Fruit fly (Drosophila melanogaster) whole organism, adult: ENCODE results near the gene CG15046.

Experiments used
- CG11617 ChIP-seq: fragments of 200-800 bp; sonication (Bioruptor generic); optimal IDR thresholded peaks from 2 replicates; lab custom pipeline; 2017; ENCODE audit warnings: mild to moderate bottlenecking, missing biosample characterization, missing genetic modification reagents, missing genetic modification characterization
- CG12768 ChIP-seq: fragments of 200-800 bp; sonication (Bioruptor generic); optimal IDR thresholded peaks from 2 replicates; lab custom pipeline; 2017; ENCODE audit warnings: missing biosample characterization, missing genetic modification characterization, mild to moderate bottlenecking, moderate library complexity, missing genetic modification reagents
- CG14711 ChIP-seq: fragments of 200-800 bp; sonication (Bioruptor generic); optimal IDR thresholded peaks from 2 replicates; lab custom pipeline; 2018; ENCODE audit warnings: missing biosample characterization, mild to moderate bottlenecking, missing genetic modification characterization, moderate library complexity
- CG1620 ChIP-seq: fragments of 200-800 bp; sonication (Bioruptor generic); optimal IDR thresholded peaks from 2 replicates; lab custom pipeline; 2016; ENCODE audit warnings: missing biosample characterization, missing genetic modification characterization
- CG33017 ChIP-seq: fragments of 200-800 bp; sonication (Bioruptor generic); optimal IDR thresholded peaks from 2 replicates; lab custom pipeline; 2018; ENCODE audit warnings: missing biosample characterization, mild to moderate bottlenecking, missing genetic modification characterization, moderate library complexity
- CG5204 ChIP-seq: fragments of 200-800 bp; sonication (Bioruptor generic); optimal IDR thresholded peaks from 2 replicates; lab custom pipeline; 2016; ENCODE audit warnings: missing biosample characterization, missing genetic modification characterization
- CG7045 ChIP-seq: fragments of 200-800 bp; sonication (Bioruptor generic); optimal IDR thresholded peaks from 2 replicates; lab custom pipeline; 2017; ENCODE audit warnings: missing biosample characterization, mild to moderate bottlenecking, missing genetic modification characterization
- CG7101 ChIP-seq: fragments of 200-800 bp; sonication (Bioruptor generic); optimal IDR thresholded peaks from 2 replicates; lab custom pipeline; 2018; ENCODE audit warnings: missing biosample characterization, mild to moderate bottlenecking, missing genetic modification characterization, moderate library complexity
- Clk ChIP-seq: fragments of 200-800 bp; sonication (Bioruptor generic); optimal IDR thresholded peaks from 2 replicates; lab custom pipeline; 2017; ENCODE audit warnings: missing biosample characterization, missing genetic modification characterization
- Crg-1 ChIP-seq: fragments of 200-800 bp; sonication (Bioruptor generic); optimal IDR thresholded peaks from 2 replicates; lab custom pipeline; 2016; ENCODE audit warnings: missing biosample characterization, missing genetic modification characterization
- Hr96 ChIP-seq: fragments of 200-800 bp; sonication (Bioruptor generic); optimal IDR thresholded peaks from 2 replicates; lab custom pipeline; 2016; ENCODE audit warnings: missing biosample characterization, missing genetic modification characterization
- Mnt ChIP-seq: fragments of 200-800 bp; sonication (Bioruptor generic); optimal IDR thresholded peaks from 2 replicates; lab custom pipeline; 2016; ENCODE audit warnings: missing biosample characterization, mild to moderate bottlenecking, missing genetic modification characterization
- bab1 ChIP-seq: fragments of 200-800 bp; sonication (Bioruptor generic); optimal IDR thresholded peaks from 3 replicates; lab custom pipeline; 2019; ENCODE audit warnings: missing biosample characterization, mild to moderate bottlenecking, missing genetic modification characterization, moderate library complexity
- cic ChIP-seq: fragments of 200-800 bp; sonication (Bioruptor generic); optimal IDR thresholded peaks from 2 replicates; lab custom pipeline; 2017; ENCODE audit warnings: missing biosample characterization, mild to moderate bottlenecking, missing genetic modification characterization, moderate library complexity
- cnc ChIP-seq, 2 experiments: fragments of >200 bp; optimal IDR thresholded peaks; 2 replicates each; lab custom pipeline; 2017
- kay ChIP-seq: fragments of 200-800 bp; sonication (Bioruptor generic); peaks from one replicate; lab custom pipeline; 2016; ENCODE audit warnings: missing biosample characterization, missing genetic modification characterization, borderline replicate concordance
- ovo ChIP-seq: fragments of 200-800 bp; sonication (Bioruptor generic); optimal IDR thresholded peaks from 2 replicates; lab custom pipeline; 2016; ENCODE audit warnings: missing biosample characterization, missing genetic modification characterization
- pad ChIP-seq: fragments of 200-800 bp; sonication (Bioruptor generic); optimal IDR thresholded peaks from 3 replicates; lab custom pipeline; 2017; ENCODE audit warnings: missing biosample characterization, missing genetic modification characterization, mild to moderate bottlenecking, moderate library complexity, missing genetic modification reagents
- tj ChIP-seq: fragments of 200-800 bp; sonication (Bioruptor generic); optimal IDR thresholded peaks from 3 replicates; lab custom pipeline; 2017; ENCODE audit warnings: missing biosample characterization, mild to moderate bottlenecking, missing genetic modification characterization, moderate library complexity
- toe ChIP-seq: fragments of 200-800 bp; sonication (Bioruptor generic); optimal IDR thresholded peaks from 2 replicates; lab custom pipeline; 2016; ENCODE audit warnings: missing biosample characterization, missing genetic modification characterization

CG15046 gene

dm6 chrX:18489509-18489908 lies at the start of gene CG15046:
Gene CG15046 (minus strand): TSS chrX:18489620.
- TF ChIP-seq CG14711 (tag; lab: Kevin White, UChicago) (no peak), CG11617 (GFP tag; lab: Kevin White, UChicago) (no peak), cic (GFP tag; lab: Kevin White, UChicago) (no peak), ovo (GFP tag; lab: Kevin White, UChicago) (no peak), cnc (optimal IDR thresholded peaks at IDR 0.05; lab: Kevin White, UChicago) (no peak), Mnt (GFP tag; lab: Kevin White, UChicago) (no peak), Clk (GFP tag; lab: Kevin White, UChicago) (no peak), CG33017 (no peak), Hr96 (GFP tag; lab: Kevin White, UChicago) (no peak)

dm6 chrX:18538204-18538864 lies 48.9 kb upstream of the CG15046 start:
- TF ChIP-seq CG7101 (tag; lab: Kevin White, UChicago) (no peak), CG12768 (GFP tag; lab: Kevin White, UChicago) (no peak), ovo (GFP tag; lab: Kevin White, UChicago) (no peak)

dm6 chrX:18537066-18537759 lies 47.8 kb upstream of the CG15046 start:
- TF ChIP-seq Crg-1 (GFP tag; lab: Kevin White, UChicago) (no peak), CG11617 (GFP tag; lab: Kevin White, UChicago) (no peak), bab1 (GFP tag; lab: Kevin White, UChicago) (no peak), CG5204 (GFP tag; lab: Kevin White, UChicago) (no peak), CG14711 (tag; lab: Kevin White, UChicago) (no peak), tj (no peak), CG7045 (no peak), cic (GFP tag; lab: Kevin White, UChicago) (no peak), CG33017 (no peak), toe (no peak), Clk (GFP tag; lab: Kevin White, UChicago) (no peak), ovo (GFP tag; lab: Kevin White, UChicago) (no peak), CG7101 (tag; lab: Kevin White, UChicago) (no peak), kay (no peak), pad (GFP tag; lab: Kevin White, UChicago) (no peak), cnc (optimal IDR thresholded peaks at IDR 0.05; lab: Kevin White, UChicago) (no peak), CG1620 (GFP tag; lab: Kevin White, UChicago) (no peak), Mnt (GFP tag; lab: Kevin White, UChicago) (no peak)

- peak; percentile 19 for TF ChIP-seq bab1 (GFP tag; lab: Kevin White, UChicago)
- TF ChIP-seq tj = peak; percentile 23
- TF ChIP-seq CG7045 = no peak
- TF ChIP-seq cic (GFP tag; lab: Kevin White, UChicago) = peak; percentile 18
Measured at dm6 chrX:18534393-18534792, 45.0 kb upstream of the CG15046 start.

- TF ChIP-seq cnc (optimal IDR thresholded peaks at IDR 0.05; lab: Kevin White, UChicago) (no peak), CG5204 (GFP tag; lab: Kevin White, UChicago) (no peak), CG14711 (tag; lab: Kevin White, UChicago) (no peak), Hr96 (GFP tag; lab: Kevin White, UChicago) (no peak), toe (no peak), CG7101 (tag; lab: Kevin White, UChicago) (no peak), kay (peak; percentile 28)
Measured at dm6 chrX:18533308-18533707, 43.9 kb upstream of the CG15046 start.

- no peak for TF ChIP-seq CG14711 (tag; lab: Kevin White, UChicago)
- TF ChIP-seq CG7101 (tag; lab: Kevin White, UChicago) = no peak
- TF ChIP-seq CG12768 (GFP tag; lab: Kevin White, UChicago) = no peak
- no peak for TF ChIP-seq CG33017
- TF ChIP-seq toe = no peak
- no peak for TF ChIP-seq kay
- no peak for TF ChIP-seq bab1 (GFP tag; lab: Kevin White, UChicago)
- no peak for TF ChIP-seq CG7045
- TF ChIP-seq CG11617 (GFP tag; lab: Kevin White, UChicago) = no peak
- TF ChIP-seq cic (GFP tag; lab: Kevin White, UChicago) = no peak
- no peak for TF ChIP-seq Hr96 (GFP tag; lab: Kevin White, UChicago)
Measured at dm6 chrX:18528166-18528733, 38.8 kb upstream of the CG15046 start, which contains the start of the genes CG15042 and CG15047. Gene CG15042 (minus strand): TSS chrX:18528266. Gene CG15047 (plus strand): TSS chrX:18528683.
